Fruit fly (Drosophila melanogaster) whole organism, embryonic: ENCODE data around the gene CG9372.

Source experiments
- Atf3 ChIP-seq: fragments of 200-800 bp; sonication (Bioruptor generic); optimal IDR thresholded peaks from 3 replicates; lab custom pipeline; 2016; ENCODE audit warnings: missing biosample characterization, missing genetic modification characterization
- Atf6 ChIP-seq: fragments of 200-800 bp; sonication (Bioruptor generic); IDR thresholded peaks from 2 replicates; pipeline ENCODE4 v1.3.6; 2022; ENCODE audit warnings: missing biosample characterization, missing genetic modification characterization
- Awh ChIP-seq: fragments of 200-800 bp; sonication (Bioruptor generic); IDR thresholded peaks from 2 replicates; pipeline ENCODE4, ENCODE4 v1.3.6; 2022; ENCODE audit warnings: missing biosample characterization, missing genetic modification characterization
- Bdp1 ChIP-seq: fragments of 200-800 bp; sonication (Bioruptor generic); optimal IDR thresholded peaks from 3 replicates; lab custom pipeline; 2016; ENCODE audit warnings: missing biosample characterization, missing genetic modification characterization
- CG1024 ChIP-seq: fragments of 200-800 bp; sonication (Bioruptor generic); IDR thresholded peaks from 2 replicates; pipeline ENCODE4 v1.3.6; 2022; ENCODE audit warnings: missing biosample characterization, missing genetic modification characterization
- CG10543 ChIP-seq: fragments of 200-800 bp; sonication (Bioruptor generic); optimal IDR thresholded peaks from 3 replicates; lab custom pipeline; 2017; ENCODE audit warnings: missing biosample characterization, mild to moderate bottlenecking, missing genetic modification characterization, moderate library complexity
- CG12236 ChIP-seq: fragments of 200-800 bp; sonication (Bioruptor generic); optimal IDR thresholded peaks from 2 replicates; lab custom pipeline; 2016; ENCODE audit warnings: missing biosample characterization, missing genetic modification characterization
- CG12659 ChIP-seq: fragments of 200-800 bp; sonication (Bioruptor generic); optimal IDR thresholded peaks from 3 replicates; lab custom pipeline; 2017; ENCODE audit warnings: mild to moderate bottlenecking, missing biosample characterization, missing genetic modification reagents, missing genetic modification characterization
- CG17359 ChIP-seq: fragments of 200-800 bp; sonication (Bioruptor generic); optimal IDR thresholded peaks from 3 replicates; lab custom pipeline; 2018; ENCODE audit warnings: missing biosample characterization, mild to moderate bottlenecking, missing genetic modification characterization, moderate library complexity
- CG18262 ChIP-seq: fragments of 200-800 bp; optimal IDR thresholded peaks from 3 replicates; lab custom pipeline; 2019; ENCODE audit warnings: missing biosample characterization, mild to moderate bottlenecking, missing genetic modification characterization, moderate library complexity
- CG33213 ChIP-seq: fragments of 200-800 bp; sonication (Bioruptor generic); optimal IDR thresholded peaks from 3 replicates; lab custom pipeline; 2016; ENCODE audit warnings: missing biosample characterization, missing genetic modification characterization
- CG34422 ChIP-seq: fragments of 200-800 bp; sonication (Bioruptor generic); IDR thresholded peaks from 3 replicates; pipeline ENCODE4 v1.3.6; 2022; ENCODE audit warnings: missing biosample characterization, missing genetic modification characterization
- CG4328 ChIP-seq: fragments of 200-800 bp; sonication (Bioruptor generic); optimal IDR thresholded peaks from 3 replicates; lab custom pipeline; 2017; ENCODE audit warnings: missing biosample characterization, missing genetic modification reagents, missing genetic modification characterization
- CG4854 ChIP-seq: fragments of 200-800 bp; sonication (Bioruptor generic); optimal IDR thresholded peaks from 2 replicates; lab custom pipeline; 2016; ENCODE audit warnings: missing biosample characterization, missing genetic modification characterization, inconsistent platforms
- CG6765 ChIP-seq: fragments of 200-800 bp; sonication (Bioruptor generic); optimal IDR thresholded peaks from 3 replicates; lab custom pipeline; 2017; ENCODE audit warnings: missing biosample characterization, mild to moderate bottlenecking, missing genetic modification characterization
- CG7271 ChIP-seq: fragments of 200-800 bp; sonication (Bioruptor generic); optimal IDR thresholded peaks from 2 replicates; lab custom pipeline; 2018; ENCODE audit warnings: missing biosample characterization, mild to moderate bottlenecking, missing genetic modification characterization, moderate library complexity
- CG8281 ChIP-seq: fragments of 200-800 bp; sonication (Bioruptor generic); optimal IDR thresholded peaks from 2 replicates; lab custom pipeline; 2018; ENCODE audit warnings: missing biosample characterization, mild to moderate bottlenecking, missing genetic modification characterization, moderate library complexity
- CG8388 ChIP-seq: fragments of 200-800 bp; sonication (Bioruptor generic); optimal IDR thresholded peaks from 2 replicates; lab custom pipeline; 2019; ENCODE audit warnings: missing biosample characterization, mild to moderate bottlenecking, missing genetic modification characterization, moderate library complexity
- CG8765 ChIP-seq: fragments of 200-800 bp; sonication (Bioruptor generic); IDR thresholded peaks from 2 replicates; pipeline ENCODE4 v1.3.6; 2022; ENCODE audit warnings: missing biosample characterization, missing genetic modification characterization
- CHES-1-like ChIP-seq: fragments of 200-800 bp; sonication (Bioruptor generic); optimal IDR thresholded peaks from 2 replicates; lab custom pipeline; 2016; ENCODE audit warnings: missing biosample characterization, missing genetic modification characterization
- Deaf1 ChIP-seq: fragments of 200-800 bp; optimal IDR thresholded peaks from 3 replicates; lab custom pipeline; 2019; ENCODE audit warnings: missing biosample characterization, mild to moderate bottlenecking, missing genetic modification characterization, moderate library complexity
- Dip2 ChIP-seq: fragments of 200-800 bp; sonication (Bioruptor generic); IDR thresholded peaks from 2 replicates; pipeline ENCODE4 v1.3.6; 2022; ENCODE audit warnings: missing biosample characterization, missing genetic modification characterization
- HLH54F ChIP-seq: fragments of 200-800 bp; sonication (Bioruptor generic); optimal IDR thresholded peaks from 3 replicates; lab custom pipeline; 2016; ENCODE audit warnings: missing biosample characterization, missing genetic modification characterization
- HLHmδ ChIP-seq: fragments of 200-800 bp; sonication (Bioruptor generic); optimal IDR thresholded peaks from 2 replicates; lab custom pipeline; 2018; ENCODE audit warnings: missing biosample characterization, mild to moderate bottlenecking, missing genetic modification characterization, moderate library complexity
- Jarid2 ChIP-seq: fragments of 200-800 bp; sonication (Bioruptor generic); optimal IDR thresholded peaks from 3 replicates; lab custom pipeline; 2017; ENCODE audit warnings: mild to moderate bottlenecking, missing biosample characterization, missing genetic modification reagents, missing genetic modification characterization
- MESR4 ChIP-seq: fragments of 200-800 bp; sonication (Bioruptor generic); optimal IDR thresholded peaks from 2 replicates; lab custom pipeline; 2018; ENCODE audit warnings: missing biosample characterization, mild to moderate bottlenecking, missing genetic modification characterization, moderate library complexity
- NC2α ChIP-seq: fragments of 200-800 bp; sonication (Bioruptor generic); optimal IDR thresholded peaks from 2 replicates; lab custom pipeline; 2016; ENCODE audit warnings: missing biosample characterization, missing genetic modification characterization
- NC2β ChIP-seq: fragments of 200-800 bp; sonication (Bioruptor generic); optimal IDR thresholded peaks from 2 replicates; lab custom pipeline; 2016; ENCODE audit warnings: missing biosample characterization, missing genetic modification characterization
- aop ChIP-seq: fragments of 200-800 bp; sonication (Bioruptor generic); IDR thresholded peaks from 2 replicates; pipeline ENCODE4 v1.3.6; 2022; ENCODE audit warnings: missing biosample characterization, missing genetic modification characterization
- ash1 ChIP-seq: fragments of 200-800 bp; sonication (Bioruptor generic); optimal IDR thresholded peaks from 2 replicates; lab custom pipeline; 2018; ENCODE audit warnings: missing biosample characterization, mild to moderate bottlenecking, missing genetic modification characterization
- az2 ChIP-seq: fragments of 200-800 bp; sonication (Bioruptor generic); optimal IDR thresholded peaks from 3 replicates; lab custom pipeline; 2016; ENCODE audit warnings: missing biosample characterization, missing genetic modification characterization
- cato ChIP-seq: fragments of 200-800 bp; sonication (Bioruptor generic); optimal IDR thresholded peaks from 2 replicates; lab custom pipeline; 2016; ENCODE audit warnings: missing biosample characterization, missing genetic modification characterization, borderline replicate concordance
- caup ChIP-seq: fragments of 200-800 bp; sonication (Bioruptor generic); optimal IDR thresholded peaks from 3 replicates; lab custom pipeline; 2017; ENCODE audit warnings: missing biosample characterization, mild to moderate bottlenecking, missing genetic modification characterization, moderate library complexity; ENCODE audit not compliant: severe bottlenecking
- croc ChIP-seq: fragments of 200-800 bp; sonication (Bioruptor generic); conservative IDR thresholded peaks from 3 replicates; pipeline ENCODE4 v1.3.6; 2022; ENCODE audit warnings: missing biosample characterization, missing genetic modification characterization
- dan ChIP-seq: fragments of 200-800 bp; sonication (Bioruptor generic); IDR thresholded peaks from 2 replicates; pipeline ENCODE4 v1.3.6; 2022; ENCODE audit warnings: missing biosample characterization, missing genetic modification characterization
- ewg ChIP-seq: fragments of 200-800 bp; sonication (Bioruptor generic); optimal IDR thresholded peaks from 3 replicates; lab custom pipeline; 2017; ENCODE audit warnings: mild to moderate bottlenecking, missing biosample characterization, missing genetic modification reagents, missing genetic modification characterization
- fd96Cb ChIP-seq: fragments of 200-800 bp; sonication (Bioruptor generic); optimal IDR thresholded peaks from 2 replicates; lab custom pipeline; 2018; ENCODE audit warnings: missing biosample characterization, mild to moderate bottlenecking, missing genetic modification characterization, moderate library complexity
- gsb ChIP-seq: fragments of 200-800 bp; sonication (Bioruptor generic); IDR thresholded peaks from 2 replicates; pipeline ENCODE4 v1.3.6; 2022; ENCODE audit warnings: missing biosample characterization, missing genetic modification characterization
- ham ChIP-seq: fragments of 200-800 bp; sonication (Bioruptor generic); IDR thresholded peaks from 2 replicates; pipeline ENCODE4 v1.3.6; 2022; ENCODE audit warnings: missing biosample characterization, missing genetic modification characterization
- hbn ChIP-seq: fragments of 200-800 bp; sonication (Bioruptor generic); IDR thresholded peaks from 2 replicates; pipeline ENCODE4 v1.3.6; 2022; ENCODE audit warnings: missing biosample characterization, missing genetic modification characterization; ENCODE audit not compliant: partially characterized antibody
- jumu ChIP-seq: fragments of 200-800 bp; sonication (Bioruptor generic); optimal IDR thresholded peaks from 3 replicates; lab custom pipeline; 2016; ENCODE audit warnings: missing biosample characterization, missing genetic modification characterization
- otp ChIP-seq: fragments of 200-800 bp; sonication (Bioruptor generic); IDR thresholded peaks from 3 replicates; pipeline ENCODE4, ENCODE4 v1.3.6; 2022; ENCODE audit warnings: missing biosample characterization, missing genetic modification characterization
- peb ChIP-seq: fragments of 200-800 bp; sonication (Bioruptor generic); IDR thresholded peaks from 2 replicates; pipeline ENCODE4 v1.3.6; 2022; ENCODE audit warnings: missing biosample characterization, missing genetic modification characterization
- sd ChIP-seq: fragments of 200-800 bp; sonication (Bioruptor generic); optimal IDR thresholded peaks from 3 replicates; lab custom pipeline; 2018; ENCODE audit warnings: missing biosample characterization, mild to moderate bottlenecking, missing genetic modification characterization, moderate library complexity
- sim ChIP-seq: fragments of 200-800 bp; sonication (Bioruptor generic); IDR thresholded peaks from 2 replicates; pipeline ENCODE4 v1.3.6; 2022; ENCODE audit warnings: missing biosample characterization, missing genetic modification characterization
- slbo ChIP-seq: fragments of 200-800 bp; sonication (Bioruptor generic); IDR thresholded peaks from 2 replicates; pipeline ENCODE4 v1.3.6; 2022; ENCODE audit warnings: missing biosample characterization, missing genetic modification characterization
- tio ChIP-seq: fragments of 200-800 bp; sonication (Bioruptor generic); optimal IDR thresholded peaks from 2 replicates; lab custom pipeline; 2017; ENCODE audit warnings: missing biosample characterization, missing genetic modification characterization, inconsistent platforms
- tll ChIP-seq, 2 experiments: fragments of 200-800 bp in 1 of 2; fragments of >200 bp in 1 of 2; sonication (Bioruptor generic) in 1 of 2; optimal IDR thresholded peaks; 2 replicates each; lab custom pipeline; 2017 to 2019; ENCODE audit warnings: missing biosample characterization in 2 of 2, missing genetic modification characterization in 2 of 2, mild to moderate bottlenecking in 1 of 2, moderate library complexity in 1 of 2
- vvl ChIP-seq: fragments of 200-800 bp; sonication (Bioruptor generic); IDR thresholded peaks from 2 replicates; pipeline ENCODE4 v1.3.6; 2022; ENCODE audit warnings: missing biosample characterization, missing genetic modification characterization

Gene CG9372

DNA sequence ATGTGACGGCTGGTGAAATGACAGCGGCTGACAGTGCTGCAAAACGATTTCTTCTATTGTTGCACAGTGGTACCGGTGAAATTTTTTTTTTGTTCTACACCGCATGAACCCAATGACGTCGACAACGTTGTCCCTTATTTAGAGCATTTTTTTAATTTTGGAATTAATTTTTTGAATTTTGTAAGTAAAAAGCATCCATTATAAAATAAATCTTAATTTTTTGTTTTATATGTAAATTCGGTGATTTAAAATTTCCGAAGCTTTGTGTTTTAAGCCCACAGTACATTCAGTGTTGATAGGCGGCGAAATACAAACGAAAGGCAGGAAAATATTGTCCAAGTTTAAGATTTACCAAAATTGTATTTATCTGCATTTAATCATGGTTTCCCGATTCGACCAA lies 6.2 kb downstream of the CG9372 start, which contains the start of the genes Lon and PIG-F (continued):
- peak; percentile 99 for TF ChIP-seq caup
- TF ChIP-seq cato (GFP tag; lab: Kevin White, UChicago): peak; percentile 99
- TF ChIP-seq croc (GFP tag; lab: Robert Waterston, UW): peak; percentile 99
- peak; percentile 79 for TF ChIP-seq Dip2 (GFP tag; lab: Robert Waterston, UW)
- TF ChIP-seq vvl (GFP tag; lab: Robert Waterston, UW): peak; percentile 99
- TF ChIP-seq MESR4 (GFP tag; lab: Kevin White, UChicago): peak; percentile 22
- peak; percentile 99 for TF ChIP-seq CG18262 (tag; lab: Kevin White, UChicago)
- peak; percentile 96 for TF ChIP-seq gsb
- peak; percentile 95 for TF ChIP-seq NC2α
- TF ChIP-seq Bdp1 (GFP tag; lab: Kevin White, UChicago): peak; percentile 93
- TF ChIP-seq aop (GFP tag; lab: Robert Waterston, UW): peak; percentile 59; the same call in 1 of the 2 replicates
- peak; percentile 96 for TF ChIP-seq otp (GFP tag; lab: Robert Waterston, UW)
- peak; percentile 99 for TF ChIP-seq CG4328 (GFP tag; lab: Kevin White, UChicago)
- peak; percentile 59 to 81 for TF ChIP-seq tll (GFP tag; optimal IDR thresholded peaks at IDR 0.05; lab: Kevin White, UChicago)
- TF ChIP-seq sim: peak; percentile 94
- peak; percentile 98 for TF ChIP-seq peb
- TF ChIP-seq CG10543 (GFP tag; lab: Kevin White, UChicago): peak; percentile 100
- TF ChIP-seq CG4854 (GFP tag; lab: Kevin White, UChicago): peak; percentile 98
- TF ChIP-seq ash1: peak; percentile 70
- TF ChIP-seq Atf6 (GFP tag; lab: Robert Waterston, UW): peak; percentile 98
- peak; percentile 98 for TF ChIP-seq CG7271
- TF ChIP-seq dan (GFP tag; lab: Robert Waterston, UW): peak; percentile 97
- peak; percentile 98 for TF ChIP-seq jumu (GFP tag; lab: Kevin White, UChicago)
- TF ChIP-seq HLHmδ (GFP tag; lab: Kevin White, UChicago): no peak
- TF ChIP-seq Atf3: peak; percentile 98
- no peak for TF ChIP-seq sd
- TF ChIP-seq tio (GFP tag; lab: Kevin White, UChicago): peak; percentile 100
- peak; percentile 99 for TF ChIP-seq CG17359 (tag; lab: Kevin White, UChicago)
- peak; percentile 89 for TF ChIP-seq CG1024 (GFP tag; lab: Robert Waterston, UW)
- TF ChIP-seq Jarid2: peak; percentile 94
- TF ChIP-seq Awh (GFP tag; lab: Robert Waterston, UW): peak; percentile 95
- TF ChIP-seq ham (GFP tag; lab: Robert Waterston, UW): peak; percentile 93

DNA sequence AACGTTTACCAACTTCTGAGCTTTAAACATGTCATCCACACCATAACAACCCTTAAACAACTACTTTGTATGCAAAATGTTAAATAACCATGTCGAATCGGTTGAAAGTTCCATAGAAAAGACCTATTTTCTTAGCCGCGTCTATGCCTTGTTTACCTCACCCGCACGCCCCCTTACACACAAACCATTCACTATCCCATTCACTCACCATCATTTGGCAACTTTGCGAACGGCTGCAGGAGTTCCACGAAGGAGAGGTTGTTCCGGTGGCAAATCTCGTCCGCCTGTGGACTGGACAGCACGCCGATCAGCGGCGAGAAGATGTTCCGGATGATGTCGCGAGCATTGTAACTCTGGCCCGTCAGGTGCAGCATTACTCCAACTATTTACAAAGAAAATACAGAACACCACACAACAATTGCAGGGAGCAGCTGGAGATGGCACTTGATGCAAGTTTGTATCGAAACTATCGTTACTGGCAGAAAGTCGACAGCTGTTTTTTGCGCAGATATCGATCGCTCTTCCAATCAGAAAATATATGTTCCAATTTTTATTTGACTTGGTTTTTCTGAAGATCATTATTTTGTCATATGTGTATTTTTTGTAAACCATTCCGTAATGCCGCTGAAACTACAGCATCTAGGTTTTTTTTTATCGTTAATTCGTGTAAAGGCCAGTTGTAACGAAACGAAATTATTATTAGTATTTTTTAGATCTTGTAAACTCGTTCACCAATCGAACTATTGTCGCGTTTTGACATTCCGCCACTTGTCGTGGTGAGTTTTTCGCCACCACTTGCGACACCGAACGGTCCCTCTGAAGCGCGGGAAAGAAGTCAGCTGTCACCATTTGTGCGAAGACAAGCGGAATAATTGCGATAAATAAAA lies 12.3 kb downstream of the CG9372 start, which contains the start of gene asf1:
TSS of gene asf1 (plus strand) at position 823 of the 887 bp plus-strand sequence.
- TF ChIP-seq CG6765 (no peak), CHES-1-like (GFP tag; lab: Kevin White, UChicago) (peak; percentile 68), ewg (GFP tag; lab: Kevin White, UChicago) (peak; percentile 53), Deaf1 (tag; lab: Kevin White, UChicago) (no peak), fd96Cb (tag; lab: Kevin White, UChicago) (no peak), CG8388 (GFP tag; lab: Kevin White, UChicago) (no peak), CG12659 (GFP tag; lab: Kevin White, UChicago) (peak; percentile 70), CG33213 (GFP tag; lab: Kevin White, UChicago) (peak; percentile 27), hbn (GFP tag; lab: Robert Waterston, UW) (peak; percentile 68), CG8765 (GFP tag; lab: Robert Waterston, UW) (no peak), CG34422 (GFP tag; lab: Robert Waterston, UW) (peak; percentile 38; the same call in 1 of the 3 replicates), NC2β (GFP tag; lab: Kevin White, UChicago) (peak; percentile 23), az2 (peak; percentile 18), CG12236 (GFP tag; lab: Kevin White, UChicago) (no peak), MESR4 (GFP tag; lab: Kevin White, UChicago) (peak; percentile 85), CG8281 (tag; lab: Kevin White, UChicago) (no peak), slbo (peak; percentile 43; the same call in 1 of the 2 replicates), HLH54F (GFP tag; lab: Kevin White, UChicago) (peak; percentile 17)
